Worm (Caenorhabditis elegans) whole organism, young adult: ENCODE data around the gene vhp-1.

Source experiments
- B0035.1 ChIP-seq: sonication (generic microtip); optimal IDR thresholded peaks from 2 replicates; lab custom pipeline; 2016; ENCODE audit warnings: missing genetic modification characterization, mild to moderate bottlenecking, missing compliant biosample characterization, missing genotype, missing genetic modification reagents
- B0336.3 ChIP-seq: fragments of 200-800 bp; sonication (Bioruptor generic); IDR thresholded peaks from 2 replicates; pipeline ENCODE4 v1.3.6; 2022; ENCODE audit warnings: missing genetic modification characterization, missing compliant biosample characterization
- C06A6.2 ChIP-seq: fragments of 200-800 bp; sonication (Bioruptor generic); conservative IDR thresholded peaks from 2 replicates; pipeline ENCODE4 v1.3.6; 2022; ENCODE audit warnings: missing genetic modification characterization, missing compliant biosample characterization
- D2030.7 ChIP-seq: fragments of 200-800 bp; sonication (Bioruptor generic); IDR thresholded peaks from 2 replicates; pipeline ENCODE4 v1.3.6; 2022; ENCODE audit warnings: missing genetic modification reagents, missing genetic modification characterization, missing compliant biosample characterization
- F33H1.4 ChIP-seq: fragments of 200-800 bp; sonication (Bioruptor generic); IDR thresholded peaks from 2 replicates; pipeline ENCODE4 v1.3.6; 2022; ENCODE audit warnings: missing genetic modification reagents, missing genetic modification characterization, missing compliant biosample characterization
- F37B4.10 ChIP-seq: fragments of 200-800 bp; sonication (Bioruptor generic); IDR thresholded peaks from 2 replicates; pipeline ENCODE4 v1.3.6; 2022; ENCODE audit warnings: missing genetic modification characterization, missing compliant biosample characterization
- F39B2.1 ChIP-seq: fragments of 200-800 bp; sonication (Bioruptor generic); IDR thresholded peaks from 2 replicates; pipeline ENCODE4 v1.3.6; 2022; ENCODE audit warnings: missing genetic modification reagents, missing genetic modification characterization, missing compliant biosample characterization
- F49E8.2 ChIP-seq: sonication (generic microtip); optimal IDR thresholded peaks from 3 replicates; lab custom pipeline; 2017; ENCODE audit warnings: missing genetic modification characterization, mild to moderate bottlenecking, missing compliant biosample characterization, antibody characterized with exemption, moderate library complexity; ENCODE audit not compliant: insufficient read depth
- K11D2.4 ChIP-seq: fragments of 200-800 bp; sonication (Bioruptor generic); IDR thresholded peaks from 2 replicates; pipeline ENCODE4 v1.3.6; 2022; ENCODE audit warnings: missing genetic modification reagents, missing genetic modification characterization, missing compliant biosample characterization
- Y53G8AR.9 ChIP-seq: fragments of 200-800 bp; sonication (Bioruptor generic); conservative IDR thresholded peaks from 2 replicates; pipeline ENCODE4 v1.3.6; 2022; ENCODE audit warnings: missing genetic modification reagents, missing genetic modification characterization, missing compliant biosample characterization
- Y79H2A.3 ChIP-seq: fragments of 200-800 bp; sonication (Bioruptor generic); conservative IDR thresholded peaks from 2 replicates; pipeline ENCODE4 v1.3.6; 2022; ENCODE audit warnings: missing genetic modification reagents, missing genetic modification characterization, missing compliant biosample characterization
- attf-3 ChIP-seq: fragments of 200-800 bp; sonication (Bioruptor generic); conservative IDR thresholded peaks from 2 replicates; pipeline ENCODE4 v1.3.6; 2022; ENCODE audit warnings: missing genetic modification reagents, missing genetic modification characterization, missing compliant biosample characterization
- attf-5 ChIP-seq: fragments of 200-800 bp; sonication (Bioruptor generic); optimal IDR thresholded peaks from 2 replicates; lab custom pipeline; 2018; ENCODE audit warnings: mild to moderate bottlenecking, missing genetic modification characterization, missing compliant biosample characterization
- attf-6 ChIP-seq: fragments of 200-800 bp; sonication (Bioruptor generic); IDR thresholded peaks from 2 replicates; pipeline ENCODE4 v1.3.6; 2022; ENCODE audit warnings: missing genetic modification reagents, missing genetic modification characterization, missing compliant biosample characterization
- bed-2 ChIP-seq: fragments of 200-800 bp; sonication (Bioruptor generic); IDR thresholded peaks from 2 replicates; pipeline ENCODE4 v1.3.6; 2022; ENCODE audit warnings: missing genetic modification reagents, missing genetic modification characterization, missing compliant biosample characterization
- cebp-2 ChIP-seq: fragments of 200-800 bp; sonication (Bioruptor generic); IDR thresholded peaks from 2 replicates; pipeline ENCODE4 v1.3.6; 2022; ENCODE audit warnings: missing genetic modification characterization, missing compliant biosample characterization
- ceh-100 ChIP-seq: fragments of 200-800 bp; sonication (Bioruptor generic); IDR thresholded peaks from 2 replicates; pipeline ENCODE4 v1.3.6; 2022; ENCODE audit warnings: missing genetic modification reagents, missing genetic modification characterization, missing compliant biosample characterization
- ceh-58 ChIP-seq: fragments of 200-800 bp; sonication (Bioruptor generic); IDR thresholded peaks from 2 replicates; pipeline ENCODE4 v1.3.6; 2022; ENCODE audit warnings: missing genetic modification characterization, missing compliant biosample characterization
- ceh-79 ChIP-seq: sonication (generic microtip); optimal IDR thresholded peaks from 2 replicates; lab custom pipeline; 2017; ENCODE audit warnings: mild to moderate bottlenecking, missing genetic modification characterization, missing compliant biosample characterization
- die-1 ChIP-seq: sonication (generic microtip); optimal IDR thresholded peaks from 2 replicates; lab custom pipeline; 2016; ENCODE audit warnings: missing genotype, mild to moderate bottlenecking, missing genetic modification characterization, missing compliant biosample characterization
- dpl-1 ChIP-seq: fragments of 150-350 bp; optimal IDR thresholded peaks from 2 replicates; lab custom pipeline; 2014; ENCODE audit warnings: missing biosample characterization, missing genetic modification reagents, missing genetic modification characterization
- egl-18 ChIP-seq: fragments of 200-800 bp; sonication (Bioruptor generic); IDR thresholded peaks from 2 replicates; pipeline ENCODE4 v1.3.6; 2022; ENCODE audit warnings: missing genetic modification reagents, missing genetic modification characterization, missing compliant biosample characterization
- gei-17 ChIP-seq: fragments of 200-800 bp; sonication (Bioruptor generic); optimal IDR thresholded peaks from 2 replicates; lab custom pipeline; 2018; ENCODE audit warnings: mild to moderate bottlenecking, missing genetic modification characterization, missing compliant biosample characterization
- hsf-1 ChIP-seq: fragments of 200-800 bp; sonication (Bioruptor generic); IDR thresholded peaks from 2 replicates; pipeline ENCODE4 v1.3.6; 2022; ENCODE audit warnings: missing genetic modification reagents, missing genetic modification characterization, missing compliant biosample characterization
- lag-1 ChIP-seq: fragments of 200-800 bp; sonication (Bioruptor generic); IDR thresholded peaks from 2 replicates; pipeline ENCODE4 v1.3.6; 2022; ENCODE audit warnings: missing genetic modification reagents, missing genetic modification characterization, missing compliant biosample characterization
- lin-35 ChIP-seq, 3 experiments: fragments of 150-350 bp in 2 of 3; sonication (generic microtip) in 1 of 3; optimal IDR thresholded peaks; 2 replicates each; lab custom pipeline; 2014 to 2018; ENCODE audit warnings: missing biosample characterization in 3 of 3, missing genetic modification characterization in 3 of 3, missing genetic modification reagents in 3 of 3
- lin-40 ChIP-seq: sonication (generic microtip); optimal IDR thresholded peaks from 2 replicates; lab custom pipeline; 2016; ENCODE audit warnings: missing genetic modification characterization, mild to moderate bottlenecking, missing compliant biosample characterization, missing genotype, missing genetic modification reagents
- lin-54 ChIP-seq: fragments of 200-800 bp; sonication (Bioruptor generic); optimal IDR thresholded peaks from 2 replicates; lab custom pipeline; 2018; ENCODE audit warnings: mild to moderate bottlenecking, missing genetic modification characterization, missing compliant biosample characterization
- lsl-1 ChIP-seq: fragments of 200-800 bp; sonication (Bioruptor generic); optimal IDR thresholded peaks from 2 replicates; lab custom pipeline; 2018; ENCODE audit warnings: mild to moderate bottlenecking, missing genetic modification characterization, moderate library complexity, missing compliant biosample characterization
- lsy-27 ChIP-seq: sonication (generic microtip); optimal IDR thresholded peaks from 2 replicates; lab custom pipeline; 2017; ENCODE audit warnings: missing genetic modification characterization, mild to moderate bottlenecking, missing compliant biosample characterization, antibody characterized with exemption, missing genotype, borderline replicate concordance; ENCODE audit not compliant: insufficient read depth
- madf-8 ChIP-seq: fragments of 200-800 bp; sonication (Bioruptor generic); conservative IDR thresholded peaks from 2 replicates; pipeline ENCODE4 v1.3.6; 2022; ENCODE audit warnings: missing genetic modification reagents, missing genetic modification characterization, missing compliant biosample characterization
- mel-28 ChIP-seq: sonication (generic microtip); optimal IDR thresholded peaks from 2 replicates; lab custom pipeline; 2016; ENCODE audit warnings: borderline replicate concordance, mild to moderate bottlenecking, missing genetic modification characterization, missing compliant biosample characterization
- mes-4 ChIP-seq: sonication (generic microtip); optimal IDR thresholded peaks from 2 replicates; lab custom pipeline; 2016; ENCODE audit warnings: missing genotype, missing genetic modification characterization, missing compliant biosample characterization
- nfya-1 ChIP-seq: sonication (generic microtip); optimal IDR thresholded peaks from 2 replicates; lab custom pipeline; 2017; ENCODE audit warnings: antibody characterized with exemption, missing compliant biosample characterization, missing genetic modification characterization, borderline replicate concordance; ENCODE audit not compliant: insufficient read depth
- nfya-2 ChIP-seq: fragments of 200-800 bp; sonication (Bioruptor generic); IDR thresholded peaks from 2 replicates; pipeline ENCODE4 v1.3.6; 2022; ENCODE audit warnings: missing genetic modification reagents, missing genetic modification characterization, missing compliant biosample characterization
- nhr-179 ChIP-seq: sonication (generic microtip); optimal IDR thresholded peaks from 2 replicates; lab custom pipeline; 2016; ENCODE audit warnings: mild to moderate bottlenecking, missing genetic modification characterization, missing compliant biosample characterization
- nhr-27 ChIP-seq: fragments of 200-800 bp; sonication (Bioruptor generic); optimal IDR thresholded peaks from 2 replicates; lab custom pipeline; 2018; ENCODE audit warnings: mild to moderate bottlenecking, missing genetic modification characterization, moderate library complexity, missing compliant biosample characterization
- rcor-1 ChIP-seq: fragments of 200-800 bp; sonication (Bioruptor generic); IDR thresholded peaks from 2 replicates; pipeline ENCODE4 v1.3.6; 2022; ENCODE audit warnings: missing genetic modification reagents, missing genetic modification characterization, missing compliant biosample characterization
- rpc-1 ChIP-seq, 2 experiments: fragments of 150-350 bp in 1 of 2; sonication (generic microtip) in 1 of 2; optimal IDR thresholded peaks; 2 replicates each; lab custom pipeline; 2014 to 2018; ENCODE audit warnings: missing biosample characterization in 1 of 2, missing genetic modification characterization in 1 of 2, missing genetic modification reagents in 1 of 2, missing genotype in 1 of 2
- snpc-3.4 ChIP-seq: sonication (generic microtip); optimal IDR thresholded peaks from 2 replicates; lab custom pipeline; 2017; ENCODE audit warnings: missing genetic modification characterization, mild to moderate bottlenecking, missing compliant biosample characterization, antibody characterized with exemption, moderate library complexity, missing genotype, missing genetic modification reagents
- snpc-4 ChIP-seq, 5 experiments: fragments of 150-350 bp in 1 of 5; sonication (generic microtip) in 4 of 5; optimal IDR thresholded peaks; 2 replicates each; lab custom pipeline; 2014 to 2018; ENCODE audit warnings: missing genetic modification characterization in 5 of 5, missing biosample characterization in 3 of 5, antibody characterized with exemption in 2 of 5, mild to moderate bottlenecking in 2 of 5, missing compliant biosample characterization in 2 of 5, missing genotype in 2 of 5, moderate library complexity in 2 of 5, missing genetic modification reagents in 1 of 5
- tbp1 ChIP-seq: fragments of 200-800 bp; sonication (Bioruptor generic); optimal IDR thresholded peaks from 2 replicates; lab custom pipeline; 2018; ENCODE audit warnings: mild to moderate bottlenecking, missing genetic modification characterization, missing compliant biosample characterization
- tbx-9 ChIP-seq: sonication (generic microtip); optimal IDR thresholded peaks from 2 replicates; lab custom pipeline; 2016; ENCODE audit warnings: borderline replicate concordance, missing genetic modification characterization, inconsistent platforms, missing compliant biosample characterization
- xnd-1 ChIP-seq: sonication (generic microtip); optimal IDR thresholded peaks from 2 replicates; lab custom pipeline; 2016; ENCODE audit warnings: missing genotype, missing genetic modification reagents, missing genetic modification characterization, missing compliant biosample characterization
- ztf-22 ChIP-seq: fragments of 200-800 bp; sonication (Bioruptor generic); optimal IDR thresholded peaks from 2 replicates; lab custom pipeline; 2018; ENCODE audit warnings: mild to moderate bottlenecking, missing genetic modification characterization, moderate library complexity, missing compliant biosample characterization
- ztf-26 ChIP-seq: sonication (generic microtip); optimal IDR thresholded peaks from 2 replicates; lab custom pipeline; 2017; ENCODE audit warnings: missing genetic modification characterization, missing compliant biosample characterization

Gene vhp-1

ce11 chrII:5389831-5390323 is 66.8 kb downstream of the vhp-1 start, which contains the start of gene ndx-6 (continued):
- no peak for TF ChIP-seq lsy-27 (tag; lab: Kevin White, UChicago)
- no peak for TF ChIP-seq ceh-79 (tag; lab: Kevin White, UChicago)
- peak; percentile 46 for TF ChIP-seq lsl-1 (GFP tag; lab: Kevin White, UChicago)
- TF ChIP-seq lin-40 (tag; lab: Kevin White, UChicago): peak; percentile 80
- no peak for TF ChIP-seq egl-18 (GFP tag; lab: Robert Waterston, UW)
- no peak for TF ChIP-seq madf-8 (GFP tag; lab: Robert Waterston, UW)
- TF ChIP-seq attf-6 (GFP tag; lab: Robert Waterston, UW): peak; percentile 38; the same call in 1 of the 2 replicates
- no peak for TF ChIP-seq lag-1 (GFP tag; lab: Robert Waterston, UW)
- no peak for TF ChIP-seq nhr-179
- no peak for TF ChIP-seq F39B2.1
- peak; percentile 26 for TF ChIP-seq xnd-1 (tag; lab: Kevin White, UChicago)
- TF ChIP-seq ceh-58 (GFP tag; lab: Robert Waterston, UW): no peak
- no peak for TF ChIP-seq nfya-2 (GFP tag; lab: Robert Waterston, UW)
- no peak for TF ChIP-seq mel-28 (tag; lab: Kevin White, UChicago)
- TF ChIP-seq B0035.1 (tag; lab: Kevin White, UChicago): no peak
- peak; percentile 92 for TF ChIP-seq dpl-1 (GFP tag; lab: Kevin White, UChicago)
- peak; percentile 40 for TF ChIP-seq snpc-3.4 (tag; lab: Kevin White, UChicago)
- TF ChIP-seq F33H1.4: peak; percentile 58
- TF ChIP-seq lin-35 (GFP tag; optimal IDR thresholded peaks at IDR 0.05; lab: Kevin White, UChicago): peak; percentile 63 to 96 (median 83)
- TF ChIP-seq cebp-2 (GFP tag; lab: Robert Waterston, UW): no peak
- no peak for TF ChIP-seq Y79H2A.3
- TF ChIP-seq bed-2 (GFP tag; lab: Robert Waterston, UW): no peak
- no peak for TF ChIP-seq gei-17 (GFP tag; lab: Kevin White, UChicago)
- TF ChIP-seq hsf-1 (GFP tag; lab: Robert Waterston, UW): peak; percentile 53; the same call in 1 of the 2 replicates
- TF ChIP-seq nfya-1: no peak
- TF ChIP-seq K11D2.4 (GFP tag; lab: Robert Waterston, UW): peak; percentile 61; the same call in 1 of the 2 replicates
- TF ChIP-seq lin-54 (GFP tag; lab: Kevin White, UChicago): peak; percentile 98
- no peak for TF ChIP-seq die-1 (tag; lab: Kevin White, UChicago)
- 0 out of 2 replicates have a peak, but pooled peaks have one; percentile 55 for TF ChIP-seq B0336.3 (GFP tag; lab: Robert Waterston, UW)
- peak; percentile 9 for TF ChIP-seq ztf-26
- 0 out of 2 replicates have a peak, but pooled peaks have one; percentile 54 for TF ChIP-seq C06A6.2
- no peak for TF ChIP-seq rpc-1 (optimal IDR thresholded peaks at IDR 0.05; lab: Kevin White, UChicago)
- TF ChIP-seq rpc-1 (tag; optimal IDR thresholded peaks at IDR 0.05; lab: Kevin White, UChicago): no peak
- TF ChIP-seq tbp1: peak; percentile 56
- TF ChIP-seq F37B4.10 (GFP tag; lab: Robert Waterston, UW): no peak
- peak; percentile 77 for TF ChIP-seq attf-5 (GFP tag; lab: Kevin White, UChicago)
- no peak for TF ChIP-seq ztf-22 (GFP tag; lab: Kevin White, UChicago)
- TF ChIP-seq ceh-100 (GFP tag; lab: Robert Waterston, UW): peak; percentile 60; the same call in 1 of the 2 replicates
- no peak for TF ChIP-seq snpc-4 (GFP tag; optimal IDR thresholded peaks at IDR 0.05; lab: Kevin White, UChicago)
- TF ChIP-seq snpc-4 (tag; optimal IDR thresholded peaks at IDR 0.05; lab: Kevin White, UChicago): peak in 3 of 4 experiments; percentile 49 to 64 (median 54)
- peak; percentile 30 for TF ChIP-seq F49E8.2
- no peak for TF ChIP-seq mes-4 (tag; lab: Kevin White, UChicago)
- TF ChIP-seq nhr-27: no peak
- TF ChIP-seq attf-3 (GFP tag; lab: Robert Waterston, UW): 0 out of 2 replicates have a peak, but pooled peaks have one; percentile 33
- TF ChIP-seq D2030.7 (GFP tag; lab: Robert Waterston, UW): 0 out of 2 replicates have a peak, but pooled peaks have one; percentile 17
- TF ChIP-seq tbx-9 (tag; lab: Kevin White, UChicago): no peak
- TF ChIP-seq Y53G8AR.9 (GFP tag; lab: Robert Waterston, UW): peak; percentile 78
- peak; percentile 79 for TF ChIP-seq rcor-1 (GFP tag; lab: Robert Waterston, UW)
